Fruit fly (Drosophila melanogaster) whole organism: ENCODE measurements around the gene CG13012.

Experiments
- CG8478 ChIP-seq: fragments of >200 bp; optimal IDR thresholded peaks from 2 replicates; lab custom pipeline; 2018; ENCODE audit warnings: inconsistent platforms
- Dll ChIP-seq: fragments of >200 bp; optimal IDR thresholded peaks from 2 replicates; lab custom pipeline; 2017
- EcR ChIP-seq, 2 experiments: fragments of >200 bp; optimal IDR thresholded peaks; 2 replicates each; lab custom pipeline; 2017; ENCODE audit warnings: missing biosample characterization in 2 of 2, missing genetic modification characterization in 2 of 2, missing genetic modification reagents in 2 of 2
- pan ChIP-seq: fragments of >200 bp; optimal IDR thresholded peaks from 2 replicates; lab custom pipeline; 2017
- psq ChIP-seq: fragments of >200 bp; optimal IDR thresholded peaks from 2 replicates; lab custom pipeline; 2017
- usp ChIP-seq: fragments of >200 bp; optimal IDR thresholded peaks from 2 replicates; lab custom pipeline; 2017; ENCODE audit warnings: missing biosample characterization, missing genetic modification characterization, mixed read lengths

Gene CG13012

DNA sequence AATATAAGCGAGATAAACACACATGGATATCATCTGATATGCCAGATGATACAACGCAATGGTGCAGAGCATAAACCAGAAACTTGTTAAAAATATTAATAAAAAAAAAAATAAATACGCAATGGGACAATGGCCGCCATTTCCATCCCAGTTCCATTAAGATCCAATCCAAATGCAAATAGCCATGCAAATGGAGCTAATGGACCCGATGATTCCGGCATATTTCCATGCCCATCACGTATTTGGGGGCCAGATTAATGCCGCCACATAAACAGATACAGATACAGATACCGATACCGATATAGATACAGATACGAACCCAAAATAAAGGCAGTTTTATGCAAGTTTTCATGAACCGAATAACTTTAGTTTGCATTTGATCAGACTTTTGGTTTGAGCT is 53.0 kb downstream of the CG13012 start:
- TF ChIP-seq Dll (no peak), CG8478 (lab: Kevin White, UChicago) (no peak), usp (GFP tag; lab: Kevin White, UChicago) (no peak), EcR (GFP tag; optimal IDR thresholded peaks at IDR 0.05; lab: Kevin White, UChicago) (no peak), psq (lab: Kevin White, UChicago) (no peak), pan (no peak)

DNA sequence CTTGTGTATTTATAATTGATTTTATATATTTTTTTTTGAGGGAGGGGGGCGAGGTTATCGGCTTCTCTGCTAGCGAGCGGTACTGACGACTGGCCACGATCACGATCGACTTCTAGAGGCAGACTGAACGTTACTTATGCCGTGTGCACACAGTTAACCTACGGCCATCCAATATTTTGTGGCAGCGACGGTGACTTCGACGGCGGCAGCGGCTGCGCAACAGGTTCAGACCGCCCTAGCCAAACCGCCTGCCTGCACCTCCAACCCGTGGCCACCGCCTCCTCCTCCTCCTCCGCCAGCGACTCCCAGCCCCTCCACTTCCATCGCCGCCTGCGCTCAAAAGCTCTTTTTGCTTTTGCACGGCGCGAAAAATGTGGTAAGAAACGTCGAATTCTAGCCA is 55.1 kb downstream of the CG13012 start, which contains the start of gene CG9782:
CG9782 (minus strand) TSS at position 128 of the 400 bp plus-strand sequence.
- no peak for TF ChIP-seq EcR (GFP tag; optimal IDR thresholded peaks at IDR 0.05; lab: Kevin White, UChicago)
